Worm (Caenorhabditis elegans): ENCODE results near the gene nhr-190.

- no peak for TF ChIP-seq nhr-11 (tag; optimal IDR thresholded peaks at IDR 0.05)
- TF ChIP-seq dve-1 (tag; optimal IDR thresholded peaks at IDR 0.05; ENCODE audit: insufficient read depth): no peak
- TF ChIP-seq T20F7.1 (GFP tag; optimal IDR thresholded peaks at IDR 0.05): no peak
- no peak for TF ChIP-seq lin-39 (tag; optimal IDR thresholded peaks at IDR 0.05)
- no peak for TF ChIP-seq tra-1 (GFP tag; IDR thresholded peaks at IDR 0.05)
- TF ChIP-seq madf-9 (GFP tag; conservative IDR thresholded peaks at IDR 0.05): no peak
Measured at ce11 chrV:599783-600182, 42.9 kb downstream of the nhr-190 start.
